Fruit fly (Drosophila melanogaster) whole organism: ENCODE results near the gene CG6793.

Experiments
- CG8478 ChIP-seq: fragments of >200 bp; optimal IDR thresholded peaks from 2 replicates; lab custom pipeline; 2018; ENCODE audit warnings: inconsistent platforms
- Dll ChIP-seq: fragments of >200 bp; optimal IDR thresholded peaks from 2 replicates; lab custom pipeline; 2017
- EcR ChIP-seq, 2 experiments: fragments of >200 bp; optimal IDR thresholded peaks; 2 replicates each; lab custom pipeline; 2017; ENCODE audit warnings: missing biosample characterization in 2 of 2, missing genetic modification characterization in 2 of 2, missing genetic modification reagents in 2 of 2
- pan ChIP-seq: fragments of >200 bp; optimal IDR thresholded peaks from 2 replicates; lab custom pipeline; 2017
- psq ChIP-seq: fragments of >200 bp; optimal IDR thresholded peaks from 2 replicates; lab custom pipeline; 2017
- usp ChIP-seq: fragments of >200 bp; optimal IDR thresholded peaks from 2 replicates; lab custom pipeline; 2017; ENCODE audit warnings: missing biosample characterization, missing genetic modification characterization, mixed read lengths

dm6 chr3L:12078551-12079318 lies 36.5 kb downstream of the CG6793 start:
- TF ChIP-seq psq (lab: Kevin White, UChicago) (no peak), Dll (lab: Kevin White, UChicago) (no peak), EcR (GFP tag; optimal IDR thresholded peaks at IDR 0.05; lab: Kevin White, UChicago) (no peak), usp (GFP tag; lab: Kevin White, UChicago) (no peak), CG8478 (lab: Kevin White, UChicago) (no peak), pan (lab: Kevin White, UChicago) (no peak)
